Worm (Caenorhabditis elegans) whole organism, L4 larva: ENCODE data around the gene csn-1.

ENCODE experiments used
- D1046.2 ChIP-seq: fragments of 200-800 bp; sonication (Bioruptor generic); IDR thresholded peaks from 2 replicates; pipeline ENCODE4 v1.3.6; 2022; ENCODE audit warnings: missing genetic modification characterization, missing compliant biosample characterization
- F44E2.7 ChIP-seq: fragments of 200-800 bp; sonication (Bioruptor generic); IDR thresholded peaks from 2 replicates; pipeline ENCODE4 v2.1.2; 2022; ENCODE audit warnings: missing genetic modification characterization, missing compliant biosample characterization
- T20F7.1 ChIP-seq: fragments of 200-800 bp; sonication (Bioruptor generic); optimal IDR thresholded peaks from 2 replicates; lab custom pipeline; 2018; ENCODE audit warnings: mild to moderate bottlenecking, missing genetic modification characterization, missing compliant biosample characterization
- ZK546.5 ChIP-seq, 2 experiments: sonication (generic microtip); optimal IDR thresholded peaks; 2 replicates each; lab custom pipeline; 2017; ENCODE audit warnings: missing biosample characterization in 2 of 2, missing genetic modification characterization in 2 of 2
- aha-1 ChIP-seq: fragments of 150-350 bp; peaks from one replicate; lab custom pipeline; 2014; ENCODE audit warnings: missing biosample characterization, missing genetic modification characterization
- aly-2 ChIP-seq: sonication (generic microtip); optimal IDR thresholded peaks from 2 replicates; lab custom pipeline; 2018; ENCODE audit warnings: missing biosample characterization, missing genetic modification characterization
- ama-1 ChIP-seq: fragments of 150-350 bp; optimal IDR thresholded peaks from 2 replicates; lab custom pipeline; 2014; ENCODE audit warnings: inconsistent platforms, mixed read lengths
- ceh-28 ChIP-seq: fragments of 150-350 bp; optimal IDR thresholded peaks from 2 replicates; lab custom pipeline; 2014; ENCODE audit warnings: missing biosample characterization, missing genetic modification reagents, missing genetic modification characterization
- ces-1 ChIP-seq: fragments of 150-350 bp; sonication (generic microtip); optimal IDR thresholded peaks from 4 replicates; lab custom pipeline; 2014; ENCODE audit warnings: missing biosample characterization, missing genetic modification reagents, missing genetic modification characterization
- daf-12 ChIP-seq: fragments of 150-350 bp; optimal IDR thresholded peaks from 2 replicates; lab custom pipeline; 2014; ENCODE audit warnings: missing biosample characterization, missing genetic modification reagents, missing genetic modification characterization
- dmd-8 ChIP-seq: fragments of 200-800 bp; sonication (Bioruptor generic); IDR thresholded peaks from 2 replicates; pipeline ENCODE4 v1.3.6; 2022; ENCODE audit warnings: missing genetic modification characterization, missing compliant biosample characterization
- egl-27 ChIP-seq: sonication (generic microtip); optimal IDR thresholded peaks from 3 replicates; lab custom pipeline; 2017; ENCODE audit warnings: missing biosample characterization, missing genetic modification reagents, missing genetic modification characterization
- egl-43 ChIP-seq: fragments of 200-800 bp; sonication (Bioruptor generic); IDR thresholded peaks from 2 replicates; pipeline ENCODE4 v1.3.6; 2022; ENCODE audit warnings: missing genetic modification reagents, missing genetic modification characterization, missing compliant biosample characterization
- gei-8 ChIP-seq: fragments of 200-800 bp; sonication (Bioruptor generic); optimal IDR thresholded peaks from 2 replicates; lab custom pipeline; 2018; ENCODE audit warnings: mild to moderate bottlenecking, missing genetic modification characterization, missing compliant biosample characterization
- lin-39 ChIP-seq: fragments of 150-350 bp; optimal IDR thresholded peaks from 2 replicates; lab custom pipeline; 2014; ENCODE audit warnings: missing biosample characterization, missing genetic modification reagents, missing genetic modification characterization
- mdt-29 ChIP-seq: fragments of 200-800 bp; sonication (Bioruptor generic); IDR thresholded peaks from 2 replicates; pipeline ENCODE4 v1.3.6; 2022; ENCODE audit warnings: missing genetic modification reagents, missing genetic modification characterization, missing compliant biosample characterization
- mep-1 ChIP-seq: fragments of 150-350 bp; sonication (generic microtip); optimal IDR thresholded peaks from 3 replicates; lab custom pipeline; 2014; ENCODE audit warnings: missing biosample characterization, missing genetic modification characterization
- nhr-10 ChIP-seq: fragments of 150-350 bp; optimal IDR thresholded peaks from 2 replicates; lab custom pipeline; 2014; ENCODE audit warnings: missing biosample characterization, missing genetic modification characterization
- nhr-11 ChIP-seq: fragments of 150-350 bp; optimal IDR thresholded peaks from 2 replicates; lab custom pipeline; 2014; ENCODE audit warnings: missing biosample characterization, missing genetic modification characterization
- php-3 ChIP-seq: fragments of 200-800 bp; sonication (Bioruptor generic); IDR thresholded peaks from 2 replicates; pipeline ENCODE4 v1.3.6; 2022; ENCODE audit warnings: missing genetic modification reagents, missing genetic modification characterization, missing compliant biosample characterization
- rbr-2 ChIP-seq: sonication (generic microtip); optimal IDR thresholded peaks from 2 replicates; lab custom pipeline; 2016; ENCODE audit warnings: missing genotype, missing genetic modification characterization, missing compliant biosample characterization
- saeg-2 ChIP-seq: fragments of 200-800 bp; sonication (Bioruptor generic); IDR thresholded peaks from 2 replicates; pipeline ENCODE4 v1.3.6; 2022; ENCODE audit warnings: missing genetic modification reagents, missing genetic modification characterization, missing compliant biosample characterization
- set-16 ChIP-seq: fragments of 200-800 bp; sonication (Bioruptor generic); IDR thresholded peaks from 2 replicates; pipeline ENCODE4 v1.3.6; 2022; ENCODE audit warnings: missing genetic modification reagents, missing genetic modification characterization, missing compliant biosample characterization
- snpc-1.2 ChIP-seq: fragments of 200-800 bp; sonication (Bioruptor generic); IDR thresholded peaks from 2 replicates; pipeline ENCODE4 v1.3.6; 2022; ENCODE audit warnings: missing genetic modification reagents, missing genetic modification characterization, missing compliant biosample characterization
- unc-62 ChIP-seq, 3 experiments: fragments of 150-350 bp in 1 of 3; sonication (generic microtip); optimal IDR thresholded peaks in 2 of 3; peaks in 1 of 3; 1 replicate in 1 of 3; 2 replicates in 2 of 3; lab custom pipeline; 2014 to 2017; ENCODE audit warnings: missing biosample characterization in 3 of 3, missing genetic modification characterization in 3 of 3, missing genetic modification reagents in 3 of 3, missing genotype in 1 of 3
- zag-1 ChIP-seq: fragments of 150-350 bp; optimal IDR thresholded peaks from 2 replicates; lab custom pipeline; 2014; ENCODE audit warnings: missing biosample characterization, missing genetic modification characterization
- zfp-2 ChIP-seq: sonication (generic microtip); optimal IDR thresholded peaks from 2 replicates; lab custom pipeline; 2016; ENCODE audit warnings: mild to moderate bottlenecking, missing genetic modification characterization, missing compliant biosample characterization
- zfp-3 ChIP-seq: fragments of 200-800 bp; sonication (Bioruptor generic); conservative IDR thresholded peaks from 2 replicates; pipeline ENCODE4 v1.3.6; 2022; ENCODE audit warnings: missing genetic modification reagents, missing genetic modification characterization, missing compliant biosample characterization
- ztf-11 ChIP-seq: fragments of 150-350 bp; optimal IDR thresholded peaks from 2 replicates; lab custom pipeline; 2014; ENCODE audit warnings: missing biosample characterization, missing genetic modification characterization
- ztf-7 ChIP-seq: fragments of 150-350 bp; optimal IDR thresholded peaks from 2 replicates; lab custom pipeline; 2014; ENCODE audit warnings: missing biosample characterization, missing genetic modification characterization

The csn-1 gene

ce11 chrV:17826325-17826724 lies 44.1 kb downstream of the csn-1 start:
- TF ChIP-seq aha-1 = peak; percentile 42
- TF ChIP-seq, all 104 proteins: peak for 1; not testable (repeated sequence) for 103

- peak in 1 of 2 experiments; percentile 54 for TF ChIP-seq unc-62 (GFP tag; optimal IDR thresholded peaks at IDR 0.05 in 1 of 2; lab: Kevin White, UChicago)
- TF ChIP-seq unc-62 (tag; optimal IDR thresholded peaks at IDR 0.05; lab: Kevin White, UChicago) = no peak
- TF ChIP-seq lin-39 (tag; lab: Kevin White, UChicago) = no peak
These were observed 45.8 kb downstream of the csn-1 start, which contains the start of gene srh-301 for ce11 chrV:17824610-17825009. srh-301 (plus strand) TSS chrV:17824910.

- TF ChIP-seq aha-1 (peak; percentile 17), aly-2 (tag; lab: Kevin White, UChicago) (no peak), ZK546.5 (tag; optimal IDR thresholded peaks at IDR 0.05; lab: Kevin White, UChicago) (no peak), F44E2.7 (GFP tag; lab: Robert Waterston, UW) (no peak), zag-1 (tag; lab: Kevin White, UChicago) (no peak), T20F7.1 (GFP tag; lab: Kevin White, UChicago) (no peak), ceh-28 (tag; lab: Kevin White, UChicago) (no peak), unc-62 (GFP tag; optimal IDR thresholded peaks at IDR 0.05 in 1 of 2; lab: Kevin White, UChicago) (peak in 1 of 2 experiments; percentile 10), unc-62 (tag; optimal IDR thresholded peaks at IDR 0.05; lab: Kevin White, UChicago) (no peak), nhr-11 (no peak)
These were observed 48.6 kb downstream of the csn-1 start, which contains the start of gene srh-300 for ce11 chrV:17821805-17822204. srh-300 (plus strand) TSS chrV:17822105.

- TF ChIP-seq ztf-11 (tag; lab: Kevin White, UChicago) (no peak), gei-8 (GFP tag; lab: Kevin White, UChicago) (no peak), zfp-3 (GFP tag; lab: Robert Waterston, UW) (no peak), ces-1 (GFP tag; lab: Kevin White, UChicago) (no peak), mdt-29 (GFP tag; lab: Robert Waterston, UW) (no peak), rbr-2 (no peak), egl-43 (GFP tag; lab: Robert Waterston, UW) (peak; percentile 68; the same call in 1 of the 2 replicates), ztf-7 (no peak), snpc-1.2 (GFP tag; lab: Robert Waterston, UW) (no peak), egl-27 (tag; lab: Kevin White, UChicago) (no peak), ama-1 (lab: Kevin White, UChicago) (no peak), nhr-10 (tag; lab: Kevin White, UChicago) (no peak), set-16 (GFP tag; lab: Robert Waterston, UW) (peak; percentile 73), mep-1 (no peak), dmd-8 (GFP tag; lab: Robert Waterston, UW) (no peak), aha-1 (no peak)
These were observed 50.7 kb downstream of the csn-1 start for ce11 chrV:17819704-17820103.

- peak in 1 of 2 experiments; percentile 26 for TF ChIP-seq unc-62 (GFP tag; optimal IDR thresholded peaks at IDR 0.05 in 1 of 2; lab: Kevin White, UChicago)
- no peak for TF ChIP-seq unc-62 (tag; optimal IDR thresholded peaks at IDR 0.05; lab: Kevin White, UChicago)
- no peak for TF ChIP-seq php-3 (GFP tag; lab: Robert Waterston, UW)
- no peak for TF ChIP-seq zfp-2 (tag; lab: Kevin White, UChicago)
- TF ChIP-seq, all 104 proteins: peak for 1
These were observed 51.9 kb downstream of the csn-1 start, which contains the start of gene srh-298 for ce11 chrV:17818567-17818966. srh-298 (plus strand) TSS chrV:17818867.

ce11 chrV:17812127-17812526 lies 58.3 kb downstream of the csn-1 start:
- TF ChIP-seq egl-27 (tag; lab: Kevin White, UChicago) = no peak
- no peak for TF ChIP-seq daf-12
- peak; percentile 50; the same call in 1 of the 2 replicates for TF ChIP-seq D1046.2 (GFP tag; lab: Robert Waterston, UW)
- 0 out of 2 replicates have a peak, but pooled peaks have one; percentile 49 for TF ChIP-seq saeg-2 (GFP tag; lab: Robert Waterston, UW)
- TF ChIP-seq set-16 (GFP tag; lab: Robert Waterston, UW) = peak; percentile 94
- TF ChIP-seq egl-43 (GFP tag; lab: Robert Waterston, UW) = peak; percentile 57
